Fruit fly (Drosophila melanogaster) S2 (cell line): ENCODE measurements around the gene CG46318.

Experiments
- CG8478 ChIP-seq: fragments of >200 bp; optimal IDR thresholded peaks from 2 replicates; lab custom pipeline; 2018
- CTCF ChIP-seq, 2 experiments: fragments of >200 bp; optimal IDR thresholded peaks; 2 replicates each; lab custom pipeline; 2018

dm6 chr3R:18698855-18699569, 18.6 kb downstream of the CG46318 start:
- TF ChIP-seq CG8478 (lab: Kevin White, UChicago): no peak
- TF ChIP-seq CTCF (optimal IDR thresholded peaks at IDR 0.05; lab: Kevin White, UChicago): no peak
